Worm (Caenorhabditis elegans) whole organism, midembryonic: Measurements from ENCODE around the gene C25D7.10.

ENCODE experiments used
- cog-1 ChIP-seq: sonication (generic microtip); optimal IDR thresholded peaks from 2 replicates; lab custom pipeline; 2016; ENCODE audit warnings: missing genetic modification characterization, missing compliant biosample characterization
- ztf-23 ChIP-seq: fragments of 200-800 bp; sonication (Bioruptor generic); IDR thresholded peaks from 2 replicates; pipeline ENCODE4 v1.3.6; 2022; ENCODE audit warnings: missing genetic modification reagents, missing genetic modification characterization, missing compliant biosample characterization

DNA sequence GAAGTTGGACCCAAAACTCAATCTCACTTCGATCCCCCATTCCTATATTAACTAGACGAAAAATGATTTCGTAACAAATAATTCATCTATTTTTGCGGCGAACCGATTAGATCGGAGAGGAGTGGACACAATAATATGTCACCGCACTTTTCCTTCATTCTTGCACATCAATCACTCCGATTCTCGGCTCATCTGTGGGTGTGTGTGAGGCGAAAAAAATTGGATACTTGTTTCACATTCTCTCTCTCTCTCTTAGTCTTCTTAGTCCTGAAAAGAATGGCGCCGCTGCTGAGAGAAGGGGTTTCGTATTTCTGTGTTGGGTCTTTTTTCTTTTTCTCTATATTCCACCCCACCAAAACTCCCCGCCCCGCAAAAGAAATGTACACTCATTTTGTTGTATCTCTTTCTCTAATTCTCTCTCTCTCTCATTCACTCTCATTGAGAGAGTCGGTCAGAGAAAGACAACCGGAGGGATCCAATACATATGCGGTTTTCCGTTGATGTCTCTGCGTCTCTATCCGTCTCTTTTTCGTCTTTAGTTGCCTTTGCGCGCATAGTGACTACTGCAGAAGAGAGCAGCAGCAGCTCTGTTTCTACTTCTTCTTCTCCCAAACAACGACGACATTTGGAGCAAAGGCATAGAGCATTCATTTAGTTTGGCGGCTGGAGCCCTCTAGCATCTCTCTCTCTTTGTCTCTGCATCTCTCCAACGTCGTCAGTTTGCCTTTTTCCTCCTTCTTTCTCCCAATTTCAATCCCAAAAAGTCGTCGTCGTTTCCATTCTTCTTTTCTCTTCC lies 3.9 kb downstream of the C25D7.10 start, which contains the start of gene unc-76:
- TF ChIP-seq cog-1 (peak; percentile 87), ztf-23 (no peak)
